Worm (Caenorhabditis elegans) whole organism, L4 larva: Measurements from ENCODE around the gene sri-51.

Experiments used
- Y48G9A.11 ChIP-seq: fragments of 200-800 bp; sonication (Bioruptor generic); IDR thresholded peaks from 2 replicates; pipeline ENCODE4 v1.3.6; 2022; ENCODE audit warnings: missing genetic modification reagents, missing genetic modification characterization, missing compliant biosample characterization
- ZK546.5 ChIP-seq, 2 experiments: sonication (generic microtip); optimal IDR thresholded peaks; 2 replicates each; lab custom pipeline; 2017; ENCODE audit warnings: missing biosample characterization in 2 of 2, missing genetic modification characterization in 2 of 2
- ama-1 ChIP-seq: fragments of 150-350 bp; optimal IDR thresholded peaks from 2 replicates; lab custom pipeline; 2014; ENCODE audit warnings: inconsistent platforms, mixed read lengths
- egl-27 ChIP-seq: sonication (generic microtip); optimal IDR thresholded peaks from 3 replicates; lab custom pipeline; 2017; ENCODE audit warnings: missing biosample characterization, missing genetic modification reagents, missing genetic modification characterization
- fkh-10 ChIP-seq: fragments of 150-350 bp; optimal IDR thresholded peaks from 2 replicates; lab custom pipeline; 2014; ENCODE audit warnings: missing biosample characterization, missing genetic modification reagents, missing genetic modification characterization
- fos-1 ChIP-seq: fragments of 150-350 bp; optimal IDR thresholded peaks from 2 replicates; lab custom pipeline; 2014; ENCODE audit warnings: missing biosample characterization, missing genetic modification characterization
- jun-1 ChIP-seq: fragments of 150-350 bp; optimal IDR thresholded peaks from 2 replicates; lab custom pipeline; 2014; ENCODE audit warnings: missing biosample characterization, missing genetic modification reagents, missing genetic modification characterization
- lin-13 ChIP-seq: fragments of 150-350 bp; optimal IDR thresholded peaks from 2 replicates; lab custom pipeline; 2014; ENCODE audit warnings: missing biosample characterization, missing genetic modification reagents, missing genetic modification characterization
- lin-15B ChIP-seq: fragments of 150-350 bp; sonication (generic microtip); optimal IDR thresholded peaks from 3 replicates; lab custom pipeline; 2014; ENCODE audit warnings: missing biosample characterization, missing genetic modification characterization
- nhr-237 ChIP-seq: sonication (generic microtip); optimal IDR thresholded peaks from 2 replicates; lab custom pipeline; 2017; ENCODE audit warnings: missing biosample characterization, missing genetic modification characterization
- nhr-76 ChIP-seq: fragments of 150-350 bp; optimal IDR thresholded peaks from 2 replicates; lab custom pipeline; 2014; ENCODE audit warnings: missing biosample characterization, missing genetic modification characterization
- unc-130 ChIP-seq: sonication (generic microtip); optimal IDR thresholded peaks from 2 replicates; lab custom pipeline; 2016; ENCODE audit warnings: missing genetic modification reagents, missing genetic modification characterization, missing compliant biosample characterization
- unc-62 ChIP-seq, 3 experiments: fragments of 150-350 bp in 1 of 3; sonication (generic microtip); optimal IDR thresholded peaks in 2 of 3; peaks in 1 of 3; 1 replicate in 1 of 3; 2 replicates in 2 of 3; lab custom pipeline; 2014 to 2017; ENCODE audit warnings: missing biosample characterization in 3 of 3, missing genetic modification characterization in 3 of 3, missing genetic modification reagents in 3 of 3, missing genotype in 1 of 3

DNA sequence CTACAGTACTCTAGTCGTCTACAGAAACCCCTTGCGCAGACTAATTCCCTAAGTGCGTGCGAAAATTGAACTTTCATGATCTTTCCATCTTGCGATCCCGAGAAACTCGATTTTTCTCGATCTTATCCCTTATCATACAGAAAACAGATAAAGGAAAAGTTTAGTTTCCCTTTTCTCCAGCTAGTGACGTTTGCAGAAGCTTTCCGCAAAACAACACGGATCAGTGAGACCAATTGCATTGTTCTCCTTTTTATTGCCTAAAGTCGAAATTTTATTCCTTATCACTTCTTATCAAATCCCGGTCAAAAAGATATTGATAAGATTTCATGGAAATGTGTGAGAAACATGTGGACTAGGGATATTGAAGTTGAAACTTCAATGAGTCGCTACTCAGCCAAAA, 42.9 kb upstream of the sri-51 start:
- TF ChIP-seq lin-13 (GFP tag; lab: Kevin White, UChicago) (no peak), Y48G9A.11 (no peak), fkh-10 (GFP tag; lab: Kevin White, UChicago) (no peak), ZK546.5 (tag; optimal IDR thresholded peaks at IDR 0.05; lab: Kevin White, UChicago) (no peak), ama-1 (lab: Kevin White, UChicago) (no peak), unc-62 (GFP tag; optimal IDR thresholded peaks at IDR 0.05 in 1 of 2; lab: Kevin White, UChicago) (no peak), unc-62 (tag; optimal IDR thresholded peaks at IDR 0.05; lab: Kevin White, UChicago) (no peak), jun-1 (tag; lab: Kevin White, UChicago) (no peak), egl-27 (tag; lab: Kevin White, UChicago) (no peak), unc-130 (GFP tag; lab: Kevin White, UChicago) (no peak), nhr-76 (tag; lab: Kevin White, UChicago) (no peak), nhr-237 (tag; lab: Kevin White, UChicago) (no peak), fos-1 (tag; lab: Kevin White, UChicago) (no peak), lin-15B (no peak)
